Fruit fly (Drosophila melanogaster): ENCODE measurements around the gene CG9265.
A peak's percentile ranks its signal among the peaks of the same experiment; 100 is the strongest.

CG9265 gene

dm6 chr2L:21075105-21075504, 3.8 kb upstream of the CG9265 start, which contains the start of gene tadr (continued):
- TF ChIP-seq Bgb (GFP tag; IDR thresholded peaks at IDR 0.05; ENCODE audit: partially characterized antibody) (0 out of 2 replicates have a peak, but pooled peaks have one; percentile 30), sd (tag; optimal IDR thresholded peaks at IDR 0.05) (no peak), CG13624 (GFP tag; optimal IDR thresholded peaks at IDR 0.05) (no peak), Eip74EF (GFP tag; optimal IDR thresholded peaks at IDR 0.05) (no peak), CG8089 (GFP tag; optimal IDR thresholded peaks at IDR 0.05) (no peak), hkb (optimal IDR thresholded peaks at IDR 0.05) (no peak), hkb (GFP tag; IDR thresholded peaks at IDR 0.05) (no peak), pzg (GFP tag; optimal IDR thresholded peaks at IDR 0.05) (peak; percentile 6), stwl (tag; optimal IDR thresholded peaks at IDR 0.05) (no peak), CG8359 (GFP tag; optimal IDR thresholded peaks at IDR 0.05; ENCODE audit: borderline replicate concordance) (no peak), TFAM (GFP tag; optimal IDR thresholded peaks at IDR 0.05) (no peak), HLH4C (GFP tag; IDR thresholded peaks at IDR 0.05; ENCODE audit: partially characterized antibody) (no peak), CG4617 (GFP tag; optimal IDR thresholded peaks at IDR 0.05; ENCODE audit: borderline replicate concordance) (no peak), lmd (GFP tag; IDR thresholded peaks at IDR 0.05) (no peak), Hr51 (GFP tag; optimal IDR thresholded peaks at IDR 0.05) (peak in 1 of 2 experiments; percentile 35), Sry-β (GFP tag; optimal IDR thresholded peaks at IDR 0.05) (no peak), CG9876 (GFP tag; optimal IDR thresholded peaks at IDR 0.05) (no peak), luna (GFP tag; optimal IDR thresholded peaks at IDR 0.05) (no peak), peb (GFP tag; IDR thresholded peaks at IDR 0.05) (no peak), Stat92E (GFP tag; optimal IDR thresholded peaks at IDR 0.05) (no peak), CG1529 (GFP tag; optimal IDR thresholded peaks at IDR 0.05) (no peak), CG17186 (GFP tag; optimal IDR thresholded peaks at IDR 0.05) (no peak), CG10565 (GFP tag; optimal IDR thresholded peaks at IDR 0.05) (no peak), lola (GFP tag; optimal IDR thresholded peaks at IDR 0.05) (no peak), CG5245 (GFP tag; optimal IDR thresholded peaks at IDR 0.05) (no peak), Kr (GFP tag; optimal IDR thresholded peaks at IDR 0.05) (no peak), tll (GFP tag; optimal IDR thresholded peaks at IDR 0.05) (no peak), CG8281 (tag; optimal IDR thresholded peaks at IDR 0.05) (no peak), Trl (optimal IDR thresholded peaks at IDR 0.05) (no peak), Trl (GFP tag; optimal IDR thresholded peaks at IDR 0.05) (no peak)

- TF ChIP-seq CG15269 (tag; optimal IDR thresholded peaks at IDR 0.05) (peak; percentile 52), chinmo (GFP tag; IDR thresholded peaks at IDR 0.05; ENCODE audit: partially characterized antibody) (peak; percentile 57; the same call in 1 of the 4 replicates), pnt (GFP tag; optimal IDR thresholded peaks at IDR 0.05) (no peak)
Observed at dm6 chr2L:21073818-21074217, 2.5 kb upstream of the CG9265 start.

dm6 chr2L:21073300-21073699, 2.0 kb upstream of the CG9265 start:
- TF ChIP-seq gro (GFP tag; optimal IDR thresholded peaks at IDR 0.05), result no peak
- no peak for TF ChIP-seq ewg (GFP tag; optimal IDR thresholded peaks at IDR 0.05)
- TF ChIP-seq onecut (GFP tag; IDR thresholded peaks at IDR 0.05), result peak; percentile 36; the same call in 1 of the 2 replicates
- TF ChIP-seq abd-A (tag; optimal IDR thresholded peaks at IDR 0.05), result peak; percentile 57
- TF ChIP-seq Blimp-1 (GFP tag; optimal IDR thresholded peaks at IDR 0.05), result peak; percentile 0
- TF ChIP-seq sd (tag; optimal IDR thresholded peaks at IDR 0.05), result peak; percentile 86
- TF ChIP-seq pros (GFP tag; optimal IDR thresholded peaks at IDR 0.05), result peak; percentile 67
- peak; percentile 49; the same call in 1 of the 2 replicates for TF ChIP-seq Awh (GFP tag; IDR thresholded peaks at IDR 0.05)
- TF ChIP-seq Eip74EF (GFP tag; optimal IDR thresholded peaks at IDR 0.05), result peak in 1 of 2 experiments; percentile 62
- peak; percentile 12; the same call in 1 of the 2 replicates for TF ChIP-seq vvl (GFP tag; IDR thresholded peaks at IDR 0.05)

All from whole organism, embryonic.